Fruit fly (Drosophila melanogaster) whole organism, embryonic: ENCODE measurements around the gene CG45545.
A peak's percentile ranks its signal among the peaks of the same experiment; 100 is the strongest.

Experiments used
- Adf1 ChIP-seq: fragments of 200-800 bp; sonication (Bioruptor generic); IDR thresholded peaks from 2 replicates; pipeline ENCODE4 v1.3.6; 2022; ENCODE audit warnings: missing biosample characterization, missing genetic modification characterization
- Asciz ChIP-seq: fragments of 200-800 bp; sonication (Bioruptor generic); optimal IDR thresholded peaks from 2 replicates; lab custom pipeline; 2017; ENCODE audit warnings: missing biosample characterization, mild to moderate bottlenecking, missing genetic modification characterization, missing genetic modification reagents
- Atf3 ChIP-seq: fragments of 200-800 bp; sonication (Bioruptor generic); optimal IDR thresholded peaks from 3 replicates; lab custom pipeline; 2016; ENCODE audit warnings: missing biosample characterization, missing genetic modification characterization
- CG10147 ChIP-seq: fragments of 200-800 bp; sonication (Bioruptor generic); optimal IDR thresholded peaks from 2 replicates; lab custom pipeline; 2019; ENCODE audit warnings: missing biosample characterization, mild to moderate bottlenecking, missing genetic modification characterization, moderate library complexity
- CG10321 ChIP-seq: fragments of 200-800 bp; sonication (Bioruptor generic); IDR thresholded peaks from 2 replicates; pipeline ENCODE4 v1.3.6; 2022; ENCODE audit warnings: missing biosample characterization, missing genetic modification characterization
- CG10462 ChIP-seq: fragments of 200-800 bp; sonication (Bioruptor generic); optimal IDR thresholded peaks from 2 replicates; lab custom pipeline; 2016; ENCODE audit warnings: missing biosample characterization, missing genetic modification characterization
- CG11398 ChIP-seq: fragments of 200-800 bp; sonication (Bioruptor generic); optimal IDR thresholded peaks from 2 replicates; lab custom pipeline; 2016; ENCODE audit warnings: missing biosample characterization, missing genetic modification characterization
- CG14014 ChIP-seq: fragments of 200-800 bp; sonication (Bioruptor generic); IDR thresholded peaks from 2 replicates; pipeline ENCODE4 v1.3.6; 2022; ENCODE audit warnings: missing biosample characterization, missing genetic modification characterization
- CG15479 ChIP-seq: fragments of 200-800 bp; sonication (Bioruptor generic); optimal IDR thresholded peaks from 3 replicates; lab custom pipeline; 2019; ENCODE audit warnings: missing biosample characterization, mild to moderate bottlenecking, missing genetic modification characterization, moderate library complexity
- CG15696 ChIP-seq: fragments of 200-800 bp; sonication (Bioruptor generic); optimal IDR thresholded peaks from 2 replicates; lab custom pipeline; 2019; ENCODE audit warnings: missing biosample characterization, mild to moderate bottlenecking, missing genetic modification characterization, moderate library complexity
- CG17186 ChIP-seq: fragments of 200-800 bp; sonication (Bioruptor generic); optimal IDR thresholded peaks from 3 replicates; lab custom pipeline; 2017; ENCODE audit warnings: missing biosample characterization, missing genetic modification reagents, missing genetic modification characterization
- CG17612 ChIP-seq: fragments of 200-800 bp; sonication (Bioruptor generic); IDR thresholded peaks from 2 replicates; pipeline ENCODE4 v1.3.6; 2022; ENCODE audit warnings: missing biosample characterization, missing genetic modification characterization
- CG17802 ChIP-seq: fragments of 200-800 bp; sonication (Bioruptor generic); optimal IDR thresholded peaks from 2 replicates; lab custom pipeline; 2018; ENCODE audit warnings: missing biosample characterization, mild to moderate bottlenecking, missing genetic modification characterization, moderate library complexity
- CG17829 ChIP-seq: fragments of 200-800 bp; optimal IDR thresholded peaks from 2 replicates; lab custom pipeline; 2019; ENCODE audit warnings: missing biosample characterization, mild to moderate bottlenecking, missing genetic modification characterization, moderate library complexity
- CG17912 ChIP-seq: fragments of 200-800 bp; sonication (Bioruptor generic); optimal IDR thresholded peaks from 2 replicates; lab custom pipeline; 2018; ENCODE audit warnings: missing biosample characterization, mild to moderate bottlenecking, missing genetic modification characterization
- CG1832 ChIP-seq: fragments of 200-800 bp; sonication (Bioruptor generic); optimal IDR thresholded peaks from 2 replicates; lab custom pipeline; 2017; ENCODE audit warnings: missing biosample characterization, mild to moderate bottlenecking, missing genetic modification characterization, inconsistent platforms
- CG2116 ChIP-seq: fragments of 200-800 bp; sonication (Bioruptor generic); optimal IDR thresholded peaks from 3 replicates; lab custom pipeline; 2018; ENCODE audit warnings: missing biosample characterization, mild to moderate bottlenecking, missing genetic modification characterization
- CG2199 ChIP-seq: fragments of 200-800 bp; sonication (Bioruptor generic); IDR thresholded peaks from 3 replicates; pipeline ENCODE4 v1.3.6; 2022; ENCODE audit warnings: missing biosample characterization, missing genetic modification characterization
- CG31365 ChIP-seq: fragments of 200-800 bp; sonication (Bioruptor generic); optimal IDR thresholded peaks from 2 replicates; lab custom pipeline; 2018; ENCODE audit warnings: missing biosample characterization, mild to moderate bottlenecking, missing genetic modification characterization
- CG3847 ChIP-seq: fragments of 200-800 bp; sonication (Bioruptor generic); IDR thresholded peaks from 2 replicates; pipeline ENCODE4 v1.3.6; 2022; ENCODE audit warnings: missing biosample characterization, missing genetic modification characterization
- CG4328 ChIP-seq: fragments of 200-800 bp; sonication (Bioruptor generic); optimal IDR thresholded peaks from 3 replicates; lab custom pipeline; 2017; ENCODE audit warnings: missing biosample characterization, missing genetic modification reagents, missing genetic modification characterization
- CG5245 ChIP-seq: fragments of 200-800 bp; sonication (Bioruptor generic); optimal IDR thresholded peaks from 3 replicates; lab custom pipeline; 2016; ENCODE audit warnings: missing biosample characterization, missing genetic modification characterization
- CG6791 ChIP-seq: fragments of 200-800 bp; sonication (Bioruptor generic); IDR thresholded peaks from 3 replicates; pipeline ENCODE4 v1.3.6; 2022; ENCODE audit warnings: missing biosample characterization, missing genetic modification characterization; ENCODE audit not compliant: partially characterized antibody
- CG8478 ChIP-seq: fragments of >200 bp; optimal IDR thresholded peaks from 2 replicates; lab custom pipeline; 2018
- CG9215 ChIP-seq: fragments of 200-800 bp; sonication (Bioruptor generic); IDR thresholded peaks from 2 replicates; pipeline ENCODE4 v1.3.6; 2022; ENCODE audit warnings: missing biosample characterization, missing genetic modification characterization
- Camta ChIP-seq: fragments of 200-800 bp; sonication (Bioruptor generic); optimal IDR thresholded peaks from 2 replicates; lab custom pipeline; 2016; ENCODE audit warnings: missing biosample characterization, missing genetic modification characterization
- CoRest ChIP-seq: fragments of 200-800 bp; sonication (Bioruptor generic); optimal IDR thresholded peaks from 3 replicates; lab custom pipeline; 2018; ENCODE audit warnings: missing biosample characterization, mild to moderate bottlenecking, missing genetic modification characterization, moderate library complexity
- Doc2 ChIP-seq: fragments of 200-800 bp; sonication (Bioruptor generic); IDR thresholded peaks from 2 replicates; pipeline ENCODE4 v1.3.6; 2022; ENCODE audit warnings: missing biosample characterization, missing genetic modification characterization
- Dp ChIP-seq: fragments of 200-800 bp; sonication (Bioruptor generic); optimal IDR thresholded peaks from 2 replicates; lab custom pipeline; 2018; ENCODE audit warnings: missing biosample characterization, mild to moderate bottlenecking, missing genetic modification characterization, moderate library complexity
- Ets97D ChIP-seq: fragments of 200-800 bp; sonication (Bioruptor generic); optimal IDR thresholded peaks from 3 replicates; lab custom pipeline; 2016; ENCODE audit warnings: missing biosample characterization, missing genetic modification characterization
- GATAe ChIP-seq: fragments of 200-800 bp; sonication (Bioruptor generic); conservative IDR thresholded peaks from 2 replicates; pipeline ENCODE4 v1.3.6; 2022; ENCODE audit warnings: missing biosample characterization, missing genetic modification characterization
- H15 ChIP-seq: fragments of 200-800 bp; sonication (Bioruptor generic); IDR thresholded peaks from 3 replicates; pipeline ENCODE4 v1.3.6; 2022; ENCODE audit warnings: missing biosample characterization, missing genetic modification characterization
- HLH4C ChIP-seq: fragments of 200-800 bp; sonication (Bioruptor generic); IDR thresholded peaks from 3 replicates; pipeline ENCODE4 v1.3.6; 2022; ENCODE audit warnings: missing biosample characterization, missing genetic modification characterization; ENCODE audit not compliant: partially characterized antibody
- Hsf ChIP-seq: fragments of 200-800 bp; sonication (Bioruptor generic); optimal IDR thresholded peaks from 3 replicates; lab custom pipeline; 2016; ENCODE audit warnings: missing biosample characterization, missing genetic modification characterization
- Med ChIP-seq: fragments of 200-800 bp; sonication (Bioruptor generic); peaks from one replicate; lab custom pipeline; 2016; ENCODE audit warnings: missing biosample characterization, missing genetic modification characterization, mild to moderate bottlenecking, inconsistent platforms, moderate library complexity
- NC2α ChIP-seq: fragments of 200-800 bp; sonication (Bioruptor generic); optimal IDR thresholded peaks from 2 replicates; lab custom pipeline; 2016; ENCODE audit warnings: missing biosample characterization, missing genetic modification characterization
- Nf-YB ChIP-seq: fragments of 200-800 bp; sonication (Bioruptor generic); optimal IDR thresholded peaks from 3 replicates; lab custom pipeline; 2019; ENCODE audit warnings: missing biosample characterization, mild to moderate bottlenecking, missing genetic modification characterization, moderate library complexity
- Rx ChIP-seq: fragments of 200-800 bp; sonication (Bioruptor generic); IDR thresholded peaks from 2 replicates; pipeline ENCODE4 v1.3.6; 2022; ENCODE audit warnings: missing biosample characterization, missing genetic modification characterization
- ase ChIP-seq: fragments of 200-800 bp; sonication (Bioruptor generic); IDR thresholded peaks from 3 replicates; pipeline ENCODE4 v1.3.6; 2022; ENCODE audit warnings: missing biosample characterization, missing genetic modification characterization
- caup ChIP-seq: fragments of 200-800 bp; sonication (Bioruptor generic); optimal IDR thresholded peaks from 3 replicates; lab custom pipeline; 2017; ENCODE audit warnings: missing biosample characterization, mild to moderate bottlenecking, missing genetic modification characterization, moderate library complexity; ENCODE audit not compliant: severe bottlenecking
- emc ChIP-seq: fragments of 200-800 bp; sonication (Bioruptor generic); optimal IDR thresholded peaks from 2 replicates; lab custom pipeline; 2016; ENCODE audit warnings: missing biosample characterization, missing genetic modification characterization
- gce ChIP-seq: fragments of 200-800 bp; sonication (Bioruptor generic); IDR thresholded peaks from 3 replicates; pipeline ENCODE4 v1.3.6; 2022; ENCODE audit warnings: missing biosample characterization, missing genetic modification characterization
- gcm ChIP-seq: fragments of 200-800 bp; sonication (Bioruptor generic); optimal IDR thresholded peaks from 2 replicates; lab custom pipeline; 2019; ENCODE audit warnings: missing biosample characterization, mild to moderate bottlenecking, missing genetic modification characterization, moderate library complexity
- klu ChIP-seq: fragments of 200-800 bp; sonication (Bioruptor generic); IDR thresholded peaks from 2 replicates; pipeline ENCODE4 v1.3.6; 2022; ENCODE audit warnings: missing biosample characterization, missing genetic modification characterization
- mld ChIP-seq: fragments of 200-800 bp; sonication (Bioruptor generic); IDR thresholded peaks from 3 replicates; pipeline ENCODE4 v1.3.6; 2022; ENCODE audit warnings: missing biosample characterization, missing genetic modification characterization; ENCODE audit not compliant: partially characterized antibody
- nerfin-2 ChIP-seq: fragments of 200-800 bp; sonication (Bioruptor generic); IDR thresholded peaks from 2 replicates; pipeline ENCODE4 v1.3.6; 2022; ENCODE audit warnings: missing biosample characterization, missing genetic modification characterization; ENCODE audit not compliant: partially characterized antibody
- oc ChIP-seq: fragments of 200-800 bp; sonication (Bioruptor generic); optimal IDR thresholded peaks from 2 replicates; lab custom pipeline; 2018; ENCODE audit warnings: missing biosample characterization, mild to moderate bottlenecking, missing genetic modification characterization, moderate library complexity
- pros ChIP-seq: fragments of 200-800 bp; sonication (Bioruptor generic); optimal IDR thresholded peaks from 3 replicates; lab custom pipeline; 2019; ENCODE audit warnings: missing biosample characterization, mild to moderate bottlenecking, missing genetic modification characterization, moderate library complexity
- shn ChIP-seq: fragments of 200-800 bp; sonication (Bioruptor generic); optimal IDR thresholded peaks from 3 replicates; lab custom pipeline; 2016; ENCODE audit warnings: missing biosample characterization, missing genetic modification characterization
- tgo ChIP-seq: fragments of 200-800 bp; sonication (Bioruptor generic); IDR thresholded peaks from 3 replicates; pipeline ENCODE4 v1.3.6; 2022; ENCODE audit warnings: missing biosample characterization, missing genetic modification characterization
- usp ChIP-seq: fragments of >200 bp; optimal IDR thresholded peaks from 2 replicates; lab custom pipeline; 2017; ENCODE audit warnings: missing biosample characterization, missing genetic modification characterization

The CG45545 gene

dm6 chr3R:7530184-7530821 is 21.5 kb upstream of the CG45545 start, which contains the start of the genes Rtnl2 and alphaTub84D (continued):
- TF ChIP-seq CG2199 (GFP tag; lab: Robert Waterston, UW) (no peak), Asciz (GFP tag; lab: Kevin White, UChicago) (no peak), CG15696 (tag; lab: Kevin White, UChicago) (no peak), CG6791 (GFP tag; lab: Robert Waterston, UW) (no peak), CG5245 (GFP tag; lab: Kevin White, UChicago) (no peak), ase (GFP tag; lab: Robert Waterston, UW) (no peak), CG9215 (GFP tag; lab: Robert Waterston, UW) (no peak), CG1832 (GFP tag; lab: Kevin White, UChicago) (no peak), Camta (GFP tag; lab: Kevin White, UChicago) (no peak), CG10321 (GFP tag; lab: Robert Waterston, UW) (no peak), nerfin-2 (GFP tag; lab: Robert Waterston, UW) (no peak), HLH4C (GFP tag; lab: Robert Waterston, UW) (0 out of 3 replicates have a peak, but pooled peaks have one; percentile 22), CG4328 (no peak), CG2116 (GFP tag; lab: Kevin White, UChicago) (peak; percentile 77), Dp (GFP tag; lab: Kevin White, UChicago) (peak; percentile 79), Atf3 (GFP tag; lab: Kevin White, UChicago) (no peak), GATAe (GFP tag; lab: Robert Waterston, UW) (no peak), Hsf (GFP tag; lab: Kevin White, UChicago) (no peak), CG17912 (GFP tag; lab: Kevin White, UChicago) (no peak), mld (GFP tag; lab: Robert Waterston, UW) (no peak), CG3847 (GFP tag; lab: Robert Waterston, UW) (no peak), CG31365 (tag; lab: Kevin White, UChicago) (no peak), shn (GFP tag; lab: Kevin White, UChicago) (no peak), CG8478 (lab: Kevin White, UChicago) (no peak), CoRest (peak; percentile 31), CG17612 (GFP tag; lab: Robert Waterston, UW) (no peak), oc (tag; lab: Kevin White, UChicago) (no peak), Adf1 (GFP tag; lab: Robert Waterston, UW) (no peak), CG17802 (tag; lab: Kevin White, UChicago) (no peak), gce (no peak), Rx (GFP tag; lab: Robert Waterston, UW) (no peak), H15 (GFP tag; lab: Robert Waterston, UW) (no peak), NC2α (GFP tag; lab: Kevin White, UChicago) (no peak), tgo (GFP tag; lab: Robert Waterston, UW) (no peak), Doc2 (GFP tag; lab: Robert Waterston, UW) (no peak), klu (GFP tag; lab: Robert Waterston, UW) (no peak), CG11398 (no peak), CG14014 (no peak), CG10147 (GFP tag; lab: Kevin White, UChicago) (no peak), CG10462 (GFP tag; lab: Kevin White, UChicago) (no peak), emc (GFP tag; lab: Kevin White, UChicago) (no peak), Ets97D (GFP tag; lab: Kevin White, UChicago) (peak; percentile 13), CG17186 (peak; percentile 88), gcm (GFP tag; lab: Kevin White, UChicago) (no peak), CG17829 (tag; lab: Kevin White, UChicago) (no peak), caup (GFP tag; lab: Kevin White, UChicago) (no peak), Med (no peak), pros (GFP tag; lab: Kevin White, UChicago) (no peak), CG15479 (GFP tag; lab: Kevin White, UChicago) (peak; percentile 3), usp (GFP tag; lab: Kevin White, UChicago) (no peak), Nf-YB (GFP tag; lab: Kevin White, UChicago) (no peak)
